Worm (Caenorhabditis elegans) whole organism, L1 larva: ENCODE measurements around the gene B0334.20.

Experiments used
- C16A3.4 ChIP-seq: fragments of 150-350 bp; optimal IDR thresholded peaks from 2 replicates; lab custom pipeline; 2014; ENCODE audit warnings: missing biosample characterization, missing genetic modification characterization
- C34B4.2 ChIP-seq: sonication (generic microtip); optimal IDR thresholded peaks from 2 replicates; lab custom pipeline; 2017; ENCODE audit warnings: mild to moderate bottlenecking, missing genetic modification characterization, missing compliant biosample characterization
- F16B12.6 ChIP-seq: fragments of 150-350 bp; optimal IDR thresholded peaks from 2 replicates; lab custom pipeline; 2014; ENCODE audit warnings: missing biosample characterization, missing genetic modification characterization
- Y116A8C.19 ChIP-seq: sonication (generic microtip); optimal IDR thresholded peaks from 2 replicates; lab custom pipeline; 2016; ENCODE audit warnings: missing compliant biosample characterization, missing genetic modification characterization, borderline replicate concordance
- aha-1 ChIP-seq: fragments of 150-350 bp; optimal IDR thresholded peaks from 2 replicates; lab custom pipeline; 2014; ENCODE audit warnings: missing biosample characterization, missing genetic modification characterization
- ama-1 ChIP-seq: fragments of 150-350 bp; optimal IDR thresholded peaks from 2 replicates; lab custom pipeline; 2014
- blmp-1 ChIP-seq: fragments of 150-350 bp; optimal IDR thresholded peaks from 2 replicates; lab custom pipeline; 2014; ENCODE audit warnings: missing biosample characterization, missing genetic modification characterization
- ceh-88 ChIP-seq: fragments of 200-800 bp; sonication (Bioruptor generic); IDR thresholded peaks from 2 replicates; pipeline ENCODE4 v1.3.6; 2022; ENCODE audit warnings: missing genetic modification characterization, missing compliant biosample characterization
- dpl-1 ChIP-seq, 3 experiments: fragments of 150-350 bp in 2 of 3; sonication (generic microtip) in 1 of 3; optimal IDR thresholded peaks; 2 replicates each; lab custom pipeline; 2014 to 2017; ENCODE audit warnings: missing biosample characterization in 3 of 3, missing genetic modification characterization in 3 of 3, missing genetic modification reagents in 3 of 3
- dsc-1 ChIP-seq: sonication (generic microtip); optimal IDR thresholded peaks from 2 replicates; lab custom pipeline; 2016; ENCODE audit warnings: mild to moderate bottlenecking, missing genetic modification characterization, missing compliant biosample characterization
- efl-1 ChIP-seq, 4 experiments: fragments of 150-350 bp; optimal IDR thresholded peaks in 3 of 4; peaks in 1 of 4; 1 replicate in 1 of 4; 2 replicates in 3 of 4; lab custom pipeline; 2014; ENCODE audit warnings: missing biosample characterization in 2 of 4, missing genetic modification characterization in 2 of 4, missing genetic modification reagents in 2 of 4
- egl-13 ChIP-seq: sonication (generic microtip); optimal IDR thresholded peaks from 2 replicates; lab custom pipeline; 2016; ENCODE audit warnings: missing genotype, missing genetic modification reagents, missing genetic modification characterization, missing compliant biosample characterization
- egl-27 ChIP-seq, 2 experiments: fragments of 150-350 bp in 1 of 2; sonication (generic microtip); optimal IDR thresholded peaks; 3 replicates each; lab custom pipeline; 2017 to 2018; ENCODE audit warnings: missing biosample characterization in 2 of 2, missing genetic modification characterization in 2 of 2, missing genetic modification reagents in 2 of 2
- elt-2 ChIP-seq: sonication (generic microtip); optimal IDR thresholded peaks from 2 replicates; lab custom pipeline; 2016; ENCODE audit warnings: missing genetic modification characterization, mild to moderate bottlenecking, inconsistent platforms, missing compliant biosample characterization, missing genetic modification reagents
- elt-3 ChIP-seq, 6 experiments: fragments of 150-350 bp in 1 of 6; sonication (generic microtip); optimal IDR thresholded peaks; 2 replicates each; lab custom pipeline; 2017 to 2018; ENCODE audit warnings: missing biosample characterization in 6 of 6, missing genetic modification characterization in 6 of 6, inconsistent platforms in 1 of 6
- fkh-10 ChIP-seq: sonication (generic microtip); optimal IDR thresholded peaks from 2 replicates; lab custom pipeline; 2017; ENCODE audit warnings: missing biosample characterization, missing genetic modification reagents, missing genetic modification characterization
- fkh-8 ChIP-seq: sonication (generic microtip); optimal IDR thresholded peaks from 2 replicates; lab custom pipeline; 2016; ENCODE audit warnings: mild to moderate bottlenecking, missing genetic modification characterization, missing compliant biosample characterization
- fos-1 ChIP-seq: fragments of 150-350 bp; optimal IDR thresholded peaks from 2 replicates; lab custom pipeline; 2014; ENCODE audit warnings: missing biosample characterization, missing genetic modification characterization
- grh-1 ChIP-seq: fragments of 200-800 bp; sonication (Bioruptor generic); IDR thresholded peaks from 2 replicates; pipeline ENCODE4 v1.3.6; 2022; ENCODE audit warnings: missing genetic modification reagents, missing genetic modification characterization, missing compliant biosample characterization
- isw-1 ChIP-seq: fragments of 200-800 bp; sonication (Bioruptor generic); IDR thresholded peaks from 2 replicates; pipeline ENCODE4 v1.3.6; 2022; ENCODE audit warnings: missing genetic modification characterization, missing compliant biosample characterization
- lin-14 ChIP-seq: fragments of 200-800 bp; sonication (Bioruptor generic); optimal IDR thresholded peaks from 2 replicates; lab custom pipeline; 2018; ENCODE audit warnings: mild to moderate bottlenecking, missing genetic modification characterization, moderate library complexity, missing compliant biosample characterization
- lin-15B ChIP-seq: fragments of 150-350 bp; sonication (generic microtip); optimal IDR thresholded peaks from 3 replicates; lab custom pipeline; 2014; ENCODE audit warnings: missing biosample characterization, missing genetic modification characterization
- lin-35 ChIP-seq, 2 experiments: fragments of 150-350 bp; optimal IDR thresholded peaks; 2 replicates each; lab custom pipeline; 2014; ENCODE audit warnings: missing biosample characterization in 2 of 2, missing genetic modification characterization in 2 of 2, missing genetic modification reagents in 2 of 2
- lin-39 ChIP-seq: fragments of 150-350 bp; optimal IDR thresholded peaks from 2 replicates; lab custom pipeline; 2014; ENCODE audit warnings: missing biosample characterization, missing genetic modification reagents, missing genetic modification characterization
- lsy-2 ChIP-seq, 2 experiments: fragments of 150-350 bp; optimal IDR thresholded peaks; 2 replicates each; lab custom pipeline; 2014; ENCODE audit warnings: missing biosample characterization in 2 of 2, missing genetic modification characterization in 2 of 2
- mdl-1 ChIP-seq, 2 experiments: fragments of 150-350 bp; optimal IDR thresholded peaks; 2 replicates each; lab custom pipeline; 2014 to 2017; ENCODE audit warnings: missing biosample characterization in 2 of 2, missing genetic modification characterization in 2 of 2, inconsistent platforms in 1 of 2
- mef-2 ChIP-seq: fragments of 150-350 bp; optimal IDR thresholded peaks from 2 replicates; lab custom pipeline; 2014; ENCODE audit warnings: missing biosample characterization, missing genetic modification characterization
- mep-1 ChIP-seq: fragments of 150-350 bp; optimal IDR thresholded peaks from 2 replicates; lab custom pipeline; 2014; ENCODE audit warnings: missing biosample characterization, missing genetic modification characterization
- nhr-19 ChIP-seq: fragments of 200-800 bp; sonication (Bioruptor generic); conservative IDR thresholded peaks from 2 replicates; pipeline ENCODE4 v1.3.6; 2022; ENCODE audit warnings: missing genetic modification characterization, missing compliant biosample characterization
- nhr-20 ChIP-seq: sonication (generic microtip); optimal IDR thresholded peaks from 2 replicates; lab custom pipeline; 2016; ENCODE audit warnings: mild to moderate bottlenecking, missing genetic modification characterization, missing compliant biosample characterization
- nhr-237 ChIP-seq: fragments of 150-350 bp; optimal IDR thresholded peaks from 2 replicates; lab custom pipeline; 2014; ENCODE audit warnings: missing biosample characterization, missing genetic modification characterization
- nhr-47 ChIP-seq: sonication (generic microtip); optimal IDR thresholded peaks from 2 replicates; lab custom pipeline; 2016; ENCODE audit warnings: mild to moderate bottlenecking, missing genetic modification characterization, moderate library complexity, missing compliant biosample characterization
- nhr-77 ChIP-seq: fragments of 150-350 bp; optimal IDR thresholded peaks from 2 replicates; lab custom pipeline; 2014; ENCODE audit warnings: missing biosample characterization, missing genetic modification characterization
- nhr-85 ChIP-seq: sonication (generic microtip); peaks from one replicate; lab custom pipeline; 2016; ENCODE audit warnings: missing genetic modification characterization, inconsistent platforms, missing compliant biosample characterization
- nhr-90 ChIP-seq: sonication (generic microtip); optimal IDR thresholded peaks from 2 replicates; lab custom pipeline; 2016; ENCODE audit warnings: mild to moderate bottlenecking, missing genetic modification characterization, missing compliant biosample characterization; ENCODE audit not compliant: poor library complexity
- snu-23 ChIP-seq: sonication (generic microtip); optimal IDR thresholded peaks from 2 replicates; lab custom pipeline; 2016; ENCODE audit warnings: missing genetic modification characterization, missing compliant biosample characterization
- sup-37 ChIP-seq: fragments of 200-800 bp; sonication (Bioruptor generic); optimal IDR thresholded peaks from 2 replicates; lab custom pipeline; 2018; ENCODE audit warnings: mild to moderate bottlenecking, missing genetic modification characterization, missing compliant biosample characterization
- swsn-7 ChIP-seq: sonication (generic microtip); optimal IDR thresholded peaks from 2 replicates; lab custom pipeline; 2016; ENCODE audit warnings: missing genetic modification characterization, missing compliant biosample characterization
- tlp-1 ChIP-seq: fragments of 150-350 bp; optimal IDR thresholded peaks from 2 replicates; lab custom pipeline; 2014; ENCODE audit warnings: missing biosample characterization, missing genetic modification characterization
- unc-130 ChIP-seq: fragments of 150-350 bp; optimal IDR thresholded peaks from 2 replicates; lab custom pipeline; 2017; ENCODE audit warnings: missing biosample characterization, missing genetic modification characterization, inconsistent platforms
- unc-30 ChIP-seq: sonication (generic microtip); optimal IDR thresholded peaks from 2 replicates; lab custom pipeline; 2017; ENCODE audit warnings: missing biosample characterization, missing genetic modification characterization
- unc-86 ChIP-seq: sonication (generic microtip); optimal IDR thresholded peaks from 2 replicates; lab custom pipeline; 2016; ENCODE audit warnings: missing genetic modification characterization, missing compliant biosample characterization
- vab-15 ChIP-seq: sonication (generic microtip); optimal IDR thresholded peaks from 2 replicates; lab custom pipeline; 2017; ENCODE audit warnings: missing genotype, mild to moderate bottlenecking, missing genetic modification characterization, missing compliant biosample characterization
- xbp-1 ChIP-seq: sonication (generic microtip); optimal IDR thresholded peaks from 2 replicates; lab custom pipeline; 2016; ENCODE audit warnings: missing genetic modification characterization, missing compliant biosample characterization
- zag-1 ChIP-seq: fragments of 150-350 bp; optimal IDR thresholded peaks from 2 replicates; lab custom pipeline; 2014; ENCODE audit warnings: missing biosample characterization, missing genetic modification characterization
- zip-4 ChIP-seq: fragments of 200-800 bp; sonication (Bioruptor generic); optimal IDR thresholded peaks from 2 replicates; lab custom pipeline; 2018; ENCODE audit warnings: mild to moderate bottlenecking, missing genetic modification characterization, moderate library complexity, missing compliant biosample characterization
- ztf-11 ChIP-seq, 2 experiments: sonication (generic microtip); optimal IDR thresholded peaks; 2 replicates each; lab custom pipeline; 2016 to 2017; ENCODE audit warnings: missing genetic modification characterization in 2 of 2, missing biosample characterization in 1 of 2, missing compliant biosample characterization in 1 of 2

B0334.20 gene

ce11 chrII:11472542-11472941, 27.7 kb downstream of the B0334.20 start (continued):
- TF ChIP-seq lin-15B (tag; lab: Kevin White, UChicago): no peak
- no peak for TF ChIP-seq mef-2 (tag; lab: Kevin White, UChicago)
- no peak for TF ChIP-seq fkh-10 (GFP tag; lab: Kevin White, UChicago)
- peak; percentile 2 to 93 (median 73) for TF ChIP-seq elt-3 (tag; optimal IDR thresholded peaks at IDR 0.05; lab: Kevin White, UChicago)
- TF ChIP-seq F16B12.6 (tag; lab: Kevin White, UChicago): no peak
- TF ChIP-seq Y116A8C.19: no peak
- TF ChIP-seq sup-37 (GFP tag; lab: Kevin White, UChicago): no peak
- peak; percentile 72 for TF ChIP-seq nhr-85
- TF ChIP-seq C34B4.2: no peak
- TF ChIP-seq egl-27 (tag; optimal IDR thresholded peaks at IDR 0.05; lab: Kevin White, UChicago): no peak
- no peak for TF ChIP-seq zag-1 (tag; lab: Kevin White, UChicago)
- no peak for TF ChIP-seq ceh-88
- TF ChIP-seq dpl-1 (GFP tag; optimal IDR thresholded peaks at IDR 0.05; lab: Kevin White, UChicago): peak in 1 of 3 experiments; percentile 30
- TF ChIP-seq efl-1 (optimal IDR thresholded peaks at IDR 0.05; lab: Kevin White, UChicago): no peak
- no peak for TF ChIP-seq efl-1 (GFP tag; optimal IDR thresholded peaks at IDR 0.05 in 1 of 2; lab: Kevin White, UChicago)
- TF ChIP-seq zip-4 (GFP tag; lab: Kevin White, UChicago): no peak
- peak; percentile 97 for TF ChIP-seq blmp-1
- no peak for TF ChIP-seq C16A3.4
- TF ChIP-seq nhr-77: no peak
- peak in 1 of 2 experiments; percentile 56 for TF ChIP-seq lin-35 (GFP tag; optimal IDR thresholded peaks at IDR 0.05; lab: Kevin White, UChicago)
- peak; percentile 59 for TF ChIP-seq lin-14 (GFP tag; lab: Kevin White, UChicago)

DNA sequence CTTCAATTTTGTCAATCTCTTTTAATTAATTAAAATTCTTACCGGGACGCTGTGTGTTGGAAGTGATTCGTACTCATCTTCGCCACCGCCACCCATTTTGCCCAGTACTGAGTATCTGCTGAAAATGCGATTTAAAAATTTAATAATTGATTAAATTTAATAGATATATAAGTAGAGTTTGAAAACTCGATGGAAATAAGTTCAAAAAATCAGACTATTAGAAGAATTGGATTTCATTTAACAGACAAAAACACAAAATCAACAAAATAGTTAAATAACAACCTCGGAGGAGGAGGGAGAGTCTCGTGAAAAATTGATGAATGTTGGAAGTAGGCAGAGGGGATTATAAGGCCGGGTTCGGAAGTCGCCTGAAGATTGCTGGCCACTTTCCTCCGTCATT, 28.3 kb downstream of the B0334.20 start, which contains the start of gene mfn-1:
mfn-1 (minus strand) TSS at position 101 of the 400 bp plus-strand sequence.
- TF ChIP-seq sup-37 (GFP tag; lab: Kevin White, UChicago) (no peak), unc-30 (tag; lab: Kevin White, UChicago) (no peak), fos-1 (tag; lab: Kevin White, UChicago) (no peak), nhr-77 (no peak), lin-39 (tag; lab: Kevin White, UChicago) (no peak), efl-1 (optimal IDR thresholded peaks at IDR 0.05; lab: Kevin White, UChicago) (no peak), efl-1 (GFP tag; optimal IDR thresholded peaks at IDR 0.05 in 1 of 2; lab: Kevin White, UChicago) (peak in 1 of 2 experiments; percentile 26), swsn-7 (tag; lab: Kevin White, UChicago) (no peak)

DNA sequence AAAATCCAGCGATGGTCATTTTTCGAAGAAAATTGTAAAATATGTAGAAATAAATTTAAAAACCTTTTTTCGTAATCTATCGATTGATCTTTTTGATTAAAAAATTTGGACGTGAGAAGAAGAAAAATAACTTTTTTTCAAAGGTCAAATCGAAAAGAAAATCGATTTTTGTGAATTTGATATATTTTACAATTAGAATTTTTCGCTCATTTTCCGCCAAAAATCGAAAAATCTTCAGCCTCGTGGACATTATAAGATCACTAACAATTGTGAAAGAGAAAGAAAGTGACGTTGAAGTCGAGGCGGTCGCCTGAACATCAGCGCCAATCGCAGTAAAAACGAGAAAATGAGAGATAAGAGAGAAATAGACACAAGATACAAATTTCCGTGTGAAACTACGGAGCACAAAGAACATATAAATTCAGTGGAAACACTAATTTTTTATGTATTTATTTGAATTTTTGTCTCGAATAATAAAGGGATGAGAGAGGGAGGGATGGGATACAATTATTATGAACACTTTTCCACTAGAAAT, 30.6 kb downstream of the B0334.20 start, which contains the start of gene cisd-1:
cisd-1 (minus strand) TSS at position 51 of the 535 bp plus-strand sequence.
- TF ChIP-seq egl-13 (tag; lab: Kevin White, UChicago): no peak
- TF ChIP-seq unc-30 (tag; lab: Kevin White, UChicago): no peak
- no peak for TF ChIP-seq ceh-88
- no peak for TF ChIP-seq tlp-1 (tag; lab: Kevin White, UChicago)
- no peak for TF ChIP-seq lsy-2 (tag; optimal IDR thresholded peaks at IDR 0.05; lab: Kevin White, UChicago)
- no peak for TF ChIP-seq F16B12.6 (tag; lab: Kevin White, UChicago)
- peak; percentile 16 for TF ChIP-seq nhr-85
- TF ChIP-seq ama-1 (lab: Kevin White, UChicago): no peak
- no peak for TF ChIP-seq aha-1 (tag; lab: Kevin White, UChicago)
- TF ChIP-seq fkh-8 (tag; lab: Kevin White, UChicago): no peak
- peak; percentile 10 for TF ChIP-seq mep-1
- TF ChIP-seq vab-15 (tag; lab: Kevin White, UChicago): no peak
- no peak for TF ChIP-seq nhr-20 (tag; lab: Kevin White, UChicago)
- no peak for TF ChIP-seq isw-1 (GFP tag; lab: Robert Waterston, UW)
- no peak for TF ChIP-seq fkh-10 (GFP tag; lab: Kevin White, UChicago)
- peak; percentile 49 for TF ChIP-seq lin-14 (GFP tag; lab: Kevin White, UChicago)
- peak; percentile 10 for TF ChIP-seq nhr-90 (tag; lab: Kevin White, UChicago)
- TF ChIP-seq snu-23 (GFP tag; lab: Kevin White, UChicago): peak; percentile 28
- no peak for TF ChIP-seq grh-1 (GFP tag; lab: Robert Waterston, UW)
- peak; percentile 30; the same call in 1 of the 2 replicates for TF ChIP-seq nhr-19 (GFP tag; lab: Robert Waterston, UW)
- no peak for TF ChIP-seq nhr-237
- no peak for TF ChIP-seq unc-86
- TF ChIP-seq ztf-11 (tag; optimal IDR thresholded peaks at IDR 0.05; lab: Kevin White, UChicago): no peak
- TF ChIP-seq blmp-1: peak; percentile 82
- TF ChIP-seq dsc-1 (tag; lab: Kevin White, UChicago): no peak
- no peak for TF ChIP-seq xbp-1 (tag; lab: Kevin White, UChicago)
- TF ChIP-seq unc-130 (tag; lab: Kevin White, UChicago): no peak
- TF ChIP-seq efl-1 (optimal IDR thresholded peaks at IDR 0.05; lab: Kevin White, UChicago): no peak
- TF ChIP-seq efl-1 (GFP tag; optimal IDR thresholded peaks at IDR 0.05 in 1 of 2; lab: Kevin White, UChicago): no peak
- peak; percentile 33 for TF ChIP-seq elt-2
- no peak for TF ChIP-seq nhr-47
- TF ChIP-seq mdl-1 (tag; optimal IDR thresholded peaks at IDR 0.05; lab: Kevin White, UChicago): peak in 1 of 2 experiments; percentile 11
